Fruit fly (Drosophila melanogaster): ENCODE data around the gene fig.

The fig gene

DNA sequence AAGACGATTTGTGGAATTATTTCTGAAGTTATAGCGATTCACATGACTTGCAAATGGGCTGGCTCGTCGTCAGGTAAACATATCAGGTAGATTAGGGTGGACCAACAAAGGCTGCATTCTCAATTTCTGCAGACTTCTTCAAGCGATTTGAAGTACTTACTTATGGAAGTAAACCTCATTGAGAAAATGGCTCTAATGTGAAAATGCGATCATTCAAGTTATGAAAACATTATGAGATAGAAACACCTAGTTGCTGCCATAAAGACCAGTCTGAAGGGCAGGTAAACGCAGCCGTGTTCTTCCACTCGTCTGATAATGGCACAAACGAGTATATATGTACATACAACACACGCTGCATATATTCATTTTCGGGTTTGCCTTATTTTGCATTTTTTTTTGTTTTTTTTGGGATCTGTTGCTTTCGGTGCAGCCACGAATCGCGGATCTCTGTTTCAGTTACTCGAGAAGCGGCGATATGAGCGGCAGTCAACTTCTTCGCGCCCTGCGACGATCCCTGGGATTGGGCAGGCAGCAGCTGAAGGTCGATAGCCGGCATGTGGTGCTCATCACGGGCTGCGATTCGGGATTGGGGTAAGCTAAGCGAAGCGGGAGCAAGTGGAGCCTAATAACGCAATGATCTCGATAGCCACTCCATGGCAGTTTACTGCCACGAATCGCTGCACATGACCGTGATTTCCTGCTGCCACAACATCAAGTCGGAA lies 14.1 kb upstream of the fig start, which contains the start of gene sro:
Gene sro, plus strand, starts transcription at position 437 of the 722 bp plus-strand sequence.
- TF ChIP-seq Sin3A (optimal IDR thresholded peaks at IDR 0.05) (no peak), Myc (optimal IDR thresholded peaks at IDR 0.05) (no peak), psq (optimal IDR thresholded peaks at IDR 0.05) (no peak), h (optimal IDR thresholded peaks at IDR 0.05) (no peak), insv (optimal IDR thresholded peaks at IDR 0.05) (no peak), ttk (optimal IDR thresholded peaks at IDR 0.05) (no peak)

dm6 chr3R:29790183-29790582 lies 9.9 kb upstream of the fig start:
- TF ChIP-seq insv (optimal IDR thresholded peaks at IDR 0.05) (no peak), psq (optimal IDR thresholded peaks at IDR 0.05) (no peak), Myc (optimal IDR thresholded peaks at IDR 0.05) (no peak), Sin3A (optimal IDR thresholded peaks at IDR 0.05) (no peak), ttk (optimal IDR thresholded peaks at IDR 0.05) (no peak)

DNA sequence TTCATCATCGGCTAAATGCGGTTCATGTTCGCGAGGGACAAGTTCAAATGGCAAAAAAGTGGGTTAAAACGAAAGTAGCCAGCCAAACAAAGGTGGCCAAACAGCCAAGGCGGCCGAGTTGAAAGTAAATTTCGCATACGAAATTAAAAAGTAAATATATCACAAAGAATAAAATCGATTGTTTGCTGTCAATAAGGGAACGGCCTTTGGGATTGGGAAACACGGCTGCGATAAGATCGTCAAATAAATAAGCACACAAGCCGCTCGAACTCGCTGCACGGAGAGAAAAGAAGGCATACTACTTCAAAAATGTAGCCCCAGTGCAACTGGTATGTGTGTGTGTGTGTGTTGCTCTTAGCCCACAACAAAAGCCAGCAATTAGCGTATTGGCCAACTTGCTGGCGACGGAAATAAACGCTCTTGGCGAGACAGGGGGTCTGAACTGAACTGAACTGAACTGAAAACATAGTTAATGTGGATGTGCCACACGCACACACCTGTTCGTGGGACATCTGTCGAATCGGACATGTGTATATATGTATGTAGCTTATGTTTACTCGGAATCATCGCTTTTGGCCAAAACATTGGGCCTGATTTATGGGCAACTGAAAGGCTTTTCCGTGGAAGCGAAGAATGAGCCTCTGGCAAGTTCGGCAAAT lies 7.8 kb upstream of the fig start:
- TF ChIP-seq Myc (optimal IDR thresholded peaks at IDR 0.05): no peak
- no peak for TF ChIP-seq ttk (optimal IDR thresholded peaks at IDR 0.05)
- TF ChIP-seq Sin3A (optimal IDR thresholded peaks at IDR 0.05): no peak
- no peak for TF ChIP-seq h (optimal IDR thresholded peaks at IDR 0.05)
- TF ChIP-seq insv (optimal IDR thresholded peaks at IDR 0.05): no peak
- TF ChIP-seq psq (optimal IDR thresholded peaks at IDR 0.05): no peak

dm6 chr3R:29786016-29786996 lies 6.1 kb upstream of the fig start:
- TF ChIP-seq insv (optimal IDR thresholded peaks at IDR 0.05) (no peak), h (optimal IDR thresholded peaks at IDR 0.05) (no peak), ttk (optimal IDR thresholded peaks at IDR 0.05) (no peak), psq (optimal IDR thresholded peaks at IDR 0.05) (no peak), Myc (optimal IDR thresholded peaks at IDR 0.05) (no peak), Sin3A (optimal IDR thresholded peaks at IDR 0.05) (no peak)

DNA sequence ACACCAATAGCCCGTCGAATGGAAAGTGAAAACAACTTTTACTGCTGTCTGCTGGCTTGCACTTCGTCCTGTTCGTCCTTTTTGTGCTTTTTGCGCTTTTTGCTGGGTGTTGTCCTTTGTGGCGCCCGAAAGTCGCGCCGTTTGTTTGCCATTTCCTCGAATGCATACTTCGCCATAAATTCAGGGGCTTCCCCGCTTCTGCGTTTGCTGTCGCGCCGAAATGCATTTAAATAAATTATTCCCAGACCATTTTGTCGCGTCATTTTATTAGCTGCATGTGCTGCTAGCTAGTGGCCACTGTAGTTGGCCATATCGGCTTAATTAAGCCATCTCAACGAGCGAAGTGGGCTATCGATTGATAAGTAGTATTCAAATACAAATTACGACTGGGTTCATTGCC lies 5.0 kb upstream of the fig start:
- TF ChIP-seq Myc (optimal IDR thresholded peaks at IDR 0.05) (no peak), Sin3A (optimal IDR thresholded peaks at IDR 0.05) (no peak), ttk (optimal IDR thresholded peaks at IDR 0.05) (no peak), psq (optimal IDR thresholded peaks at IDR 0.05) (no peak), h (optimal IDR thresholded peaks at IDR 0.05) (no peak), insv (optimal IDR thresholded peaks at IDR 0.05) (no peak)

- TF ChIP-seq insv (optimal IDR thresholded peaks at IDR 0.05): no peak
- no peak for TF ChIP-seq Sin3A (optimal IDR thresholded peaks at IDR 0.05)
- no peak for TF ChIP-seq ttk (optimal IDR thresholded peaks at IDR 0.05)
- TF ChIP-seq h (optimal IDR thresholded peaks at IDR 0.05): no peak
- no peak for TF ChIP-seq psq (optimal IDR thresholded peaks at IDR 0.05)
- TF ChIP-seq Myc (optimal IDR thresholded peaks at IDR 0.05): no peak
Observed at dm6 chr3R:29783210-29783609, 3.0 kb upstream of the fig start.

dm6 chr3R:29782367-29782766 lies 2.1 kb upstream of the fig start:
- TF ChIP-seq ttk (optimal IDR thresholded peaks at IDR 0.05) (no peak), Myc (optimal IDR thresholded peaks at IDR 0.05) (no peak), Sin3A (optimal IDR thresholded peaks at IDR 0.05) (no peak), psq (optimal IDR thresholded peaks at IDR 0.05) (no peak), h (optimal IDR thresholded peaks at IDR 0.05) (no peak), insv (optimal IDR thresholded peaks at IDR 0.05) (no peak)

DNA sequence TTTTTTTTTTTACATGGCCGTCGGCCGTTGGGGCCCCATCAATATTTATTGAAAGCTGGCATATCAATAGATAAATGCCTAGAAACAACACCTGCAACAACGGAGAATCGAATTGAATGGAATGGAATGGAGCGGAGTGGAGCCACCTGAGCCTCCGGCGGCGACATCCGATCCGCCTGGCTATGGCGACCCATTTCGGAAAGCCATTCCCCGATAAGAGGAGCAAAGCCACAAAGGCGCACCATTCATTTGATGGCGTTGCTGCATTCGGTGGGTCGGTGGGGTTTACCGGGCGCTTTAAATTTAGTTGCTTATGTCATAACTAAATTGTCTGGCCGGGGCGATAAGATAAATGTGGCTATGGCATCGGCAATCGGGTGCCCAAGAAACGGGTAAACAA lies 1.6 kb upstream of the fig start:
- TF ChIP-seq ttk (optimal IDR thresholded peaks at IDR 0.05) (no peak), Myc (optimal IDR thresholded peaks at IDR 0.05) (no peak), h (optimal IDR thresholded peaks at IDR 0.05) (no peak), psq (optimal IDR thresholded peaks at IDR 0.05) (no peak), insv (optimal IDR thresholded peaks at IDR 0.05) (no peak), Sin3A (optimal IDR thresholded peaks at IDR 0.05) (no peak)

DNA sequence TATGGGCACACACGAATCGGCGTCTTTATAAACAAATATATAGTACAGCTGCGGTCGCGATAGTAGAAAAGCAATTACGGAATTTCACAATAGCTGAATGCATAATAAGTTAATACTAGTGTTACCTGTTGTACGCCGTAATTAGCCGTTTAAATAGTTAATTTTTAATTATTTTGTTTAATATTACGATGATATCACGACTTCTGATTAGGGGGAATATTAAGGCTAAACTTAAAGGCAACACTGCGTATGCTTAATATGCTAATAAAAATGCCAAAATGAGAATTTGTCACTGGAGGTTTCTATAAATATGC lies 1.3 kb downstream of the fig start:
- no peak for TF ChIP-seq ttk (optimal IDR thresholded peaks at IDR 0.05)
- TF ChIP-seq h (optimal IDR thresholded peaks at IDR 0.05): no peak
- TF ChIP-seq insv (optimal IDR thresholded peaks at IDR 0.05): no peak
- TF ChIP-seq psq (optimal IDR thresholded peaks at IDR 0.05): no peak
- TF ChIP-seq Myc (optimal IDR thresholded peaks at IDR 0.05): no peak
- no peak for TF ChIP-seq Sin3A (optimal IDR thresholded peaks at IDR 0.05)

DNA sequence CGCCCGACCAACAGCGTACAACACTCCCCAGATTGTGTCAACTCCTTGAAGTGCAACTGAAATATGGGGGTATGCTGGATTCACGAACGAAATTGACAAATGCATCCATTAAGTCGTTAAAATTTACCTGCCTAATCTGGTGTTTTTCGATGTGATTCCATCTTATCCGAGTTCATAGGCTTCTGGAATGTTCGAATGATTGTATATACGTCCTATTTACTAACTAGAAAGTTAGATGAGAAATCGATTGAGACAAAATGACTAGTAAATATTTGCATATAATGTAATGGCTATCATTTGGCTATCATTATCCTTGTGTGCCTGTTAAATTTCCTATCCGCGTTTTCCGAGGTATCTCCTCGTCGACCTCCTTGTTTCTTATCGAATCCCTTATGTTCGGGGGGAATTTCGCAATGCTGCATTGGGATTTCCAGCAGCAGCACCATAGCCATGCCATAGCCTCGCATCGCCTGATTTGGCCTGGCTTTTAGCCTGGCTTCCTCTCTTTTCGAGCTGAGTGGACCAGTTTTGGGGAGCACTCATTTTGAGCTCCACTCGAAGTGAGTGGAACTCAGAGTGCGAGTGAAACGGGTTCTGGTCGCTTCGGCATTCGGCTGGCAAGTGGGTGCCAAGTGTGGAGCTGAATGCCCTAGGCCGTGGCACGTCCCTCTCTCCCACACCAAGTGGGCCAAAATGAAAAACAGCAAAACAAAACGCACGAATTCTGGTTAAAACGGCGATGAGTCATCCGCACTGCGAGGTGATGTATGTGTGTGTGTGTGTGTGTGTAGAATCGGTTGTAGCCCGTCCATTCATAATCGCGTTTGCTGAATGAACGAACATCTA lies 1.9 kb downstream of the fig start:
- no peak for TF ChIP-seq ttk (optimal IDR thresholded peaks at IDR 0.05)
- no peak for TF ChIP-seq Sin3A (optimal IDR thresholded peaks at IDR 0.05)
- no peak for TF ChIP-seq psq (optimal IDR thresholded peaks at IDR 0.05)

dm6 chr3R:29777213-29777612 lies 3.0 kb downstream of the fig start:
- no peak for TF ChIP-seq ttk (optimal IDR thresholded peaks at IDR 0.05)
- TF ChIP-seq Sin3A (optimal IDR thresholded peaks at IDR 0.05): no peak
- TF ChIP-seq psq (optimal IDR thresholded peaks at IDR 0.05): no peak

All from Kc167 (cell line).